Worm (Caenorhabditis elegans): ENCODE measurements around the gene C07A9.5.
A peak's percentile ranks its signal among the peaks of the same experiment; 100 is the strongest.

Gene C07A9.5

ce11 chrIII:9667591-9668265 lies 14.9 kb downstream of the C07A9.5 start, which contains the start of gene C07A9.9 (continued):
- peak; percentile 99 for TF ChIP-seq zfh-2 (GFP tag; conservative IDR thresholded peaks at IDR 0.05)
- no peak for TF ChIP-seq nhr-179 (tag; optimal IDR thresholded peaks at IDR 0.05)
- no peak for TF ChIP-seq ztf-3 (GFP tag; optimal IDR thresholded peaks at IDR 0.05)
- TF ChIP-seq ztf-18 (tag; optimal IDR thresholded peaks at IDR 0.05): peak; percentile 28
- TF ChIP-seq hlh-12 (tag; optimal IDR thresholded peaks at IDR 0.05): no peak
- peak; percentile 54; the same call in 1 of the 2 replicates for TF ChIP-seq ekl-4 (GFP tag; IDR thresholded peaks at IDR 0.05)
- TF ChIP-seq D2030.7 (GFP tag; IDR thresholded peaks at IDR 0.05): no peak
- no peak for TF ChIP-seq ceh-100 (GFP tag; IDR thresholded peaks at IDR 0.05)
- no peak for TF ChIP-seq efl-1 (GFP tag; optimal IDR thresholded peaks at IDR 0.05)
- peak; percentile 67 for TF ChIP-seq K12H6.12 (tag; optimal IDR thresholded peaks at IDR 0.05)
- TF ChIP-seq dpl-1 (GFP tag; optimal IDR thresholded peaks at IDR 0.05): no peak
- no peak for TF ChIP-seq egl-18 (GFP tag; IDR thresholded peaks at IDR 0.05)
- TF ChIP-seq pbrm-1 (GFP tag; IDR thresholded peaks at IDR 0.05): no peak
- peak; percentile 37 for TF ChIP-seq snpc-1.1 (tag; optimal IDR thresholded peaks at IDR 0.05; ENCODE audit: insufficient read depth)
- no peak for TF ChIP-seq madf-6 (GFP tag; IDR thresholded peaks at IDR 0.05)
- no peak for TF ChIP-seq B0019.2 (GFP tag; conservative IDR thresholded peaks at IDR 0.05)
- TF ChIP-seq Y53F4B.3 (GFP tag; IDR thresholded peaks at IDR 0.05): no peak
- peak; percentile 56 for TF ChIP-seq attf-5 (GFP tag; optimal IDR thresholded peaks at IDR 0.05)
- TF ChIP-seq sdz-38 (tag; optimal IDR thresholded peaks at IDR 0.05): no peak
- TF ChIP-seq tbx-9 (tag; optimal IDR thresholded peaks at IDR 0.05; ENCODE audit: borderline replicate concordance): no peak
- TF ChIP-seq nfyb-1 (GFP tag; IDR thresholded peaks at IDR 0.05): 0 out of 2 replicates have a peak, but pooled peaks have one; percentile 63
- 0 out of 2 replicates have a peak, but pooled peaks have one; percentile 49 for TF ChIP-seq ztf-6 (GFP tag; IDR thresholded peaks at IDR 0.05)
- TF ChIP-seq ztf-25 (GFP tag; IDR thresholded peaks at IDR 0.05): no peak
- TF ChIP-seq dpff-1 (tag; optimal IDR thresholded peaks at IDR 0.05): no peak
- TF ChIP-seq Y56A3A.18 (GFP tag; IDR thresholded peaks at IDR 0.05): no peak
- TF ChIP-seq snpc-4 (GFP tag; optimal IDR thresholded peaks at IDR 0.05): no peak
- peak in 2 of 4 experiments; percentile 23 to 35 for TF ChIP-seq snpc-4 (tag; optimal IDR thresholded peaks at IDR 0.05)
- no peak for TF ChIP-seq nfya-1 (tag; optimal IDR thresholded peaks at IDR 0.05; ENCODE audit: borderline replicate concordance, insufficient read depth)
- TF ChIP-seq B0035.1 (tag; optimal IDR thresholded peaks at IDR 0.05): no peak
- no peak for TF ChIP-seq ztf-22 (GFP tag; optimal IDR thresholded peaks at IDR 0.05)
- no peak for TF ChIP-seq B0336.3 (GFP tag; IDR thresholded peaks at IDR 0.05)
- TF ChIP-seq egrh-3 (GFP tag; IDR thresholded peaks at IDR 0.05): peak; percentile 76

- TF ChIP-seq nhr-80 (tag; optimal IDR thresholded peaks at IDR 0.05): peak; percentile 28
- no peak for TF ChIP-seq ZK185.1 (tag; optimal IDR thresholded peaks at IDR 0.05; ENCODE audit: poor library complexity, severe bottlenecking)
These were observed 16.0 kb downstream of the C07A9.5 start for ce11 chrIII:9666668-9667067.

ce11 chrIII:9666239-9666638 lies 16.4 kb downstream of the C07A9.5 start:
- peak; percentile 13 for TF ChIP-seq lin-40 (tag; optimal IDR thresholded peaks at IDR 0.05)
- no peak for TF ChIP-seq hmg-20 (GFP tag; IDR thresholded peaks at IDR 0.05)
- TF ChIP-seq ceh-27 (GFP tag; optimal IDR thresholded peaks at IDR 0.05): peak; percentile 3
